Fruit fly (Drosophila melanogaster): Measurements from ENCODE around the gene ATPsynCF6.
A peak's percentile ranks its signal among the peaks of the same experiment; 100 is the strongest.

The ATPsynCF6 gene

dm6 chr3R:23374290-23374689, 18.4 kb upstream of the ATPsynCF6 start (continued):
- TF ChIP-seq Dll (GFP tag; IDR thresholded peaks at IDR 0.05; ENCODE audit: partially characterized antibody) = 0 out of 4 replicates have a peak, but pooled peaks have one; percentile 19
- TF ChIP-seq sqz (GFP tag; optimal IDR thresholded peaks at IDR 0.05) = peak; percentile 87
- TF ChIP-seq CG18764 (GFP tag; optimal IDR thresholded peaks at IDR 0.05) = no peak
- TF ChIP-seq danr (GFP tag; IDR thresholded peaks at IDR 0.05) = no peak
- 0 out of 2 replicates have a peak, but pooled peaks have one; percentile 22 for TF ChIP-seq Rfx (GFP tag; IDR thresholded peaks at IDR 0.05)
- no peak for TF ChIP-seq Mes4 (GFP tag; optimal IDR thresholded peaks at IDR 0.05)
- no peak for TF ChIP-seq CG11695 (GFP tag; IDR thresholded peaks at IDR 0.05)
- TF ChIP-seq unc-4 (GFP tag; IDR thresholded peaks at IDR 0.05; ENCODE audit: partially characterized antibody) = peak; percentile 41; the same call in 1 of the 2 replicates
- TF ChIP-seq Optix (GFP tag; IDR thresholded peaks at IDR 0.05) = 0 out of 3 replicates have a peak, but pooled peaks have one; percentile 7
- no peak for TF ChIP-seq cg (GFP tag; optimal IDR thresholded peaks at IDR 0.05)
- TF ChIP-seq CG11504 (tag; optimal IDR thresholded peaks at IDR 0.05) = no peak
- no peak for TF ChIP-seq prd (optimal IDR thresholded peaks at IDR 0.05)
- 0 out of 3 replicates have a peak, but pooled peaks have one; percentile 5 for TF ChIP-seq prd (GFP tag; IDR thresholded peaks at IDR 0.05)
- TF ChIP-seq CG7745 (tag; optimal IDR thresholded peaks at IDR 0.05) = no peak
- 0 out of 2 replicates have a peak, but pooled peaks have one; percentile 34 for TF ChIP-seq sna (GFP tag; IDR thresholded peaks at IDR 0.05; ENCODE audit: partially characterized antibody)
- peak; percentile 89 for TF ChIP-seq CG32772 (GFP tag; IDR thresholded peaks at IDR 0.05)
- peak; percentile 95 for TF ChIP-seq chinmo (GFP tag; IDR thresholded peaks at IDR 0.05; ENCODE audit: partially characterized antibody)
- TF ChIP-seq Hr78 (GFP tag; optimal IDR thresholded peaks at IDR 0.05) = no peak
- TF ChIP-seq row (GFP tag; IDR thresholded peaks at IDR 0.05) = peak; percentile 29; the same call in 1 of the 3 replicates
- TF ChIP-seq CG12155 (GFP tag; optimal IDR thresholded peaks at IDR 0.05) = peak; percentile 16
- TF ChIP-seq Ptx1 (GFP tag; IDR thresholded peaks at IDR 0.05) = 0 out of 2 replicates have a peak, but pooled peaks have one; percentile 16
- peak; percentile 71 for TF ChIP-seq CG10543 (GFP tag; optimal IDR thresholded peaks at IDR 0.05)
- TF ChIP-seq lbe (GFP tag; optimal IDR thresholded peaks at IDR 0.05) = peak; percentile 18
- TF ChIP-seq CG13287 (GFP tag; IDR thresholded peaks at IDR 0.05; ENCODE audit: partially characterized antibody) = peak; percentile 69
- TF ChIP-seq Dad (GFP tag; optimal IDR thresholded peaks at IDR 0.05) = no peak
- no peak for TF ChIP-seq sr (GFP tag; IDR thresholded peaks at IDR 0.05)
- TF ChIP-seq ftz-f1 (GFP tag; optimal IDR thresholded peaks at IDR 0.05) = peak; percentile 87

dm6 chr3R:23373403-23373802, 17.5 kb upstream of the ATPsynCF6 start, which contains the start of gene CG42828:
CG42828 (plus strand) TSS chr3R:23373703.
- TF ChIP-seq Nf-YA (GFP tag; IDR thresholded peaks at IDR 0.05) (no peak), toy (GFP tag; IDR thresholded peaks at IDR 0.05) (no peak), tap (tag; optimal IDR thresholded peaks at IDR 0.05) (no peak), CG10959 (GFP tag; IDR thresholded peaks at IDR 0.05) (no peak), Dp (GFP tag; optimal IDR thresholded peaks at IDR 0.05) (no peak), NC2α (GFP tag; optimal IDR thresholded peaks at IDR 0.05) (no peak), CG10462 (GFP tag; optimal IDR thresholded peaks at IDR 0.05) (no peak), inv (GFP tag; IDR thresholded peaks at IDR 0.05; ENCODE audit: partially characterized antibody) (no peak), ranshi (GFP tag; IDR thresholded peaks at IDR 0.05) (no peak), Hr51 (GFP tag; optimal IDR thresholded peaks at IDR 0.05) (no peak), rib (GFP tag; IDR thresholded peaks at IDR 0.05) (no peak), CG7987 (GFP tag; optimal IDR thresholded peaks at IDR 0.05) (no peak)

Data from whole organism, embryonic.